Fruit fly (Drosophila melanogaster): ENCODE measurements around the gene Nup153.

dm6 chrX:16585569-16585968, 13.5 kb upstream of the Nup153 start:
- TF ChIP-seq psq (optimal IDR thresholded peaks at IDR 0.05) = no peak
- no peak for TF ChIP-seq Myc (optimal IDR thresholded peaks at IDR 0.05)
- TF ChIP-seq Sin3A (optimal IDR thresholded peaks at IDR 0.05) = no peak
- TF ChIP-seq insv (optimal IDR thresholded peaks at IDR 0.05) = no peak
